Worm (Caenorhabditis elegans) whole organism, L4 larva: ENCODE results near the gene C03G5.14.

Experiments used
- F10B5.3 ChIP-seq: sonication (generic microtip); optimal IDR thresholded peaks from 2 replicates; lab custom pipeline; 2016; ENCODE audit warnings: mild to moderate bottlenecking, missing genetic modification characterization, missing compliant biosample characterization
- F37D6.2 ChIP-seq: sonication (generic microtip); optimal IDR thresholded peaks from 2 replicates; lab custom pipeline; 2016; ENCODE audit warnings: mild to moderate bottlenecking, missing genetic modification characterization, missing compliant biosample characterization
- T20F7.1 ChIP-seq: fragments of 200-800 bp; sonication (Bioruptor generic); optimal IDR thresholded peaks from 2 replicates; lab custom pipeline; 2018; ENCODE audit warnings: mild to moderate bottlenecking, missing genetic modification characterization, missing compliant biosample characterization
- Y5F2A.4 ChIP-seq: fragments of 200-800 bp; sonication (Bioruptor generic); optimal IDR thresholded peaks from 2 replicates; lab custom pipeline; 2018; ENCODE audit warnings: mild to moderate bottlenecking, missing genetic modification characterization, missing compliant biosample characterization
- aha-1 ChIP-seq: fragments of 150-350 bp; peaks from one replicate; lab custom pipeline; 2014; ENCODE audit warnings: missing biosample characterization, missing genetic modification characterization
- aly-2 ChIP-seq: sonication (generic microtip); optimal IDR thresholded peaks from 2 replicates; lab custom pipeline; 2018; ENCODE audit warnings: missing biosample characterization, missing genetic modification characterization
- ama-1 ChIP-seq: fragments of 150-350 bp; optimal IDR thresholded peaks from 2 replicates; lab custom pipeline; 2014; ENCODE audit warnings: inconsistent platforms, mixed read lengths
- attf-4 ChIP-seq: sonication (generic microtip); optimal IDR thresholded peaks from 3 replicates; lab custom pipeline; 2017; ENCODE audit warnings: missing biosample characterization, missing genetic modification characterization
- ceh-28 ChIP-seq: fragments of 150-350 bp; optimal IDR thresholded peaks from 2 replicates; lab custom pipeline; 2014; ENCODE audit warnings: missing biosample characterization, missing genetic modification reagents, missing genetic modification characterization
- ceh-32 ChIP-seq: sonication (generic microtip); optimal IDR thresholded peaks from 2 replicates; lab custom pipeline; 2016; ENCODE audit warnings: mild to moderate bottlenecking, missing genetic modification characterization, missing compliant biosample characterization; ENCODE audit not compliant: poor library complexity
- ceh-44 ChIP-seq: fragments of 200-800 bp; sonication (Bioruptor generic); IDR thresholded peaks from 2 replicates; pipeline ENCODE4 v1.3.6; 2022; ENCODE audit warnings: missing genetic modification reagents, missing genetic modification characterization, missing compliant biosample characterization
- ceh-62 ChIP-seq: sonication (generic microtip); optimal IDR thresholded peaks from 2 replicates; lab custom pipeline; 2017; ENCODE audit warnings: missing biosample characterization, missing genetic modification characterization
- ces-1 ChIP-seq: fragments of 150-350 bp; sonication (generic microtip); optimal IDR thresholded peaks from 4 replicates; lab custom pipeline; 2014; ENCODE audit warnings: missing biosample characterization, missing genetic modification reagents, missing genetic modification characterization
- cey-2 ChIP-seq: sonication (generic microtip); optimal IDR thresholded peaks from 3 replicates; lab custom pipeline; 2017; ENCODE audit warnings: missing genetic modification characterization, mild to moderate bottlenecking, missing compliant biosample characterization, antibody characterized with exemption, borderline replicate concordance; ENCODE audit not compliant: insufficient read depth
- ctbp-1 ChIP-seq: fragments of 200-800 bp; sonication (Bioruptor generic); IDR thresholded peaks from 2 replicates; pipeline ENCODE4 v1.3.6; 2022; ENCODE audit warnings: missing genetic modification reagents, missing genetic modification characterization, missing compliant biosample characterization
- daf-16 ChIP-seq, 3 experiments: sonication (generic microtip); optimal IDR thresholded peaks; 2 replicates each; lab custom pipeline; 2016 to 2017; ENCODE audit warnings: missing genetic modification characterization in 3 of 3, missing genetic modification reagents in 3 of 3, mild to moderate bottlenecking in 2 of 3, missing compliant biosample characterization in 2 of 3, missing biosample characterization in 1 of 3, moderate library complexity in 1 of 3
- daf-19 ChIP-seq: fragments of 200-800 bp; sonication (Bioruptor generic); conservative IDR thresholded peaks from 2 replicates; pipeline ENCODE4 v1.3.6; 2022; ENCODE audit warnings: missing genetic modification characterization, missing compliant biosample characterization
- dve-1 ChIP-seq: sonication (generic microtip); optimal IDR thresholded peaks from 2 replicates; lab custom pipeline; 2017; ENCODE audit warnings: antibody characterized with exemption, mild to moderate bottlenecking, missing genetic modification characterization, missing compliant biosample characterization; ENCODE audit not compliant: insufficient read depth
- egl-43 ChIP-seq: fragments of 200-800 bp; sonication (Bioruptor generic); IDR thresholded peaks from 2 replicates; pipeline ENCODE4 v1.3.6; 2022; ENCODE audit warnings: missing genetic modification reagents, missing genetic modification characterization, missing compliant biosample characterization
- fkh-10 ChIP-seq: fragments of 150-350 bp; optimal IDR thresholded peaks from 2 replicates; lab custom pipeline; 2014; ENCODE audit warnings: missing biosample characterization, missing genetic modification reagents, missing genetic modification characterization
- hlh-11 ChIP-seq: fragments of 200-800 bp; sonication (Bioruptor generic); optimal IDR thresholded peaks from 2 replicates; lab custom pipeline; 2018; ENCODE audit warnings: mild to moderate bottlenecking, missing genetic modification characterization, missing compliant biosample characterization
- hlh-30 ChIP-seq: sonication (generic microtip); optimal IDR thresholded peaks from 2 replicates; lab custom pipeline; 2017; ENCODE audit warnings: antibody characterized with exemption, mild to moderate bottlenecking, missing genetic modification characterization, missing compliant biosample characterization; ENCODE audit not compliant: insufficient read depth
- hmg-1.1 ChIP-seq: fragments of 200-800 bp; sonication (Bioruptor generic); IDR thresholded peaks from 2 replicates; pipeline ENCODE4 v1.3.6; 2022; ENCODE audit warnings: missing genetic modification reagents, missing genetic modification characterization, missing compliant biosample characterization
- lin-1 ChIP-seq: fragments of 200-800 bp; sonication (Bioruptor generic); IDR thresholded peaks from 2 replicates; pipeline ENCODE4 v1.3.6; 2022; ENCODE audit warnings: missing genetic modification reagents, missing genetic modification characterization, missing compliant biosample characterization
- lin-38 ChIP-seq: fragments of 200-800 bp; sonication (Bioruptor generic); IDR thresholded peaks from 2 replicates; pipeline ENCODE4 v1.3.6; 2022; ENCODE audit warnings: missing genetic modification reagents, missing genetic modification characterization, missing compliant biosample characterization
- madf-9 ChIP-seq: fragments of 200-800 bp; sonication (Bioruptor generic); conservative IDR thresholded peaks from 2 replicates; pipeline ENCODE4 v1.3.6; 2022; ENCODE audit warnings: missing genetic modification reagents, missing genetic modification characterization, missing compliant biosample characterization
- mdl-1 ChIP-seq, 2 experiments: fragments of 150-350 bp in 1 of 2; sonication (generic microtip) in 1 of 2; optimal IDR thresholded peaks; 2 replicates each; lab custom pipeline; 2014 to 2017; ENCODE audit warnings: missing biosample characterization in 2 of 2, missing genetic modification characterization in 2 of 2
- mxl-2 ChIP-seq: fragments of 200-800 bp; sonication (Bioruptor generic); conservative IDR thresholded peaks from 2 replicates; pipeline ENCODE4 v1.3.6; 2022; ENCODE audit warnings: missing genetic modification reagents, missing genetic modification characterization, missing compliant biosample characterization
- nhr-10 ChIP-seq: fragments of 150-350 bp; optimal IDR thresholded peaks from 2 replicates; lab custom pipeline; 2014; ENCODE audit warnings: missing biosample characterization, missing genetic modification characterization
- nhr-11 ChIP-seq: fragments of 150-350 bp; optimal IDR thresholded peaks from 2 replicates; lab custom pipeline; 2014; ENCODE audit warnings: missing biosample characterization, missing genetic modification characterization
- nhr-237 ChIP-seq: sonication (generic microtip); optimal IDR thresholded peaks from 2 replicates; lab custom pipeline; 2017; ENCODE audit warnings: missing biosample characterization, missing genetic modification characterization
- nhr-28 ChIP-seq: fragments of 150-350 bp; optimal IDR thresholded peaks from 2 replicates; lab custom pipeline; 2014; ENCODE audit warnings: missing biosample characterization, missing genetic modification characterization
- nhr-42 ChIP-seq: fragments of 200-800 bp; sonication (Bioruptor generic); IDR thresholded peaks from 2 replicates; pipeline ENCODE4 v1.3.6; 2022; ENCODE audit warnings: missing genetic modification characterization, missing compliant biosample characterization
- nhr-6 ChIP-seq: fragments of 150-350 bp; optimal IDR thresholded peaks from 2 replicates; lab custom pipeline; 2014; ENCODE audit warnings: missing biosample characterization, missing genetic modification characterization
- nhr-77 ChIP-seq: fragments of 150-350 bp; optimal IDR thresholded peaks from 2 replicates; lab custom pipeline; 2014; ENCODE audit warnings: missing biosample characterization, missing genetic modification characterization
- pha-4 ChIP-seq, 2 experiments: fragments of 150-350 bp in 1 of 2; fragments of 200-800 bp in 1 of 2; sonication (Bioruptor generic) in 1 of 2; IDR thresholded peaks in 1 of 2; optimal IDR thresholded peaks in 1 of 2; 2 replicates each; pipeline versions ENCODE4 v1.3.6 to Lab custom; 2014 to 2022; ENCODE audit warnings: missing genetic modification characterization in 2 of 2, missing genetic modification reagents in 2 of 2, missing biosample characterization in 1 of 2, missing compliant biosample characterization in 1 of 2
- saeg-2 ChIP-seq: fragments of 200-800 bp; sonication (Bioruptor generic); IDR thresholded peaks from 2 replicates; pipeline ENCODE4 v1.3.6; 2022; ENCODE audit warnings: missing genetic modification reagents, missing genetic modification characterization, missing compliant biosample characterization
- sdz-12 ChIP-seq: fragments of 200-800 bp; sonication (Bioruptor generic); optimal IDR thresholded peaks from 2 replicates; lab custom pipeline; 2018; ENCODE audit warnings: mild to moderate bottlenecking, missing genetic modification characterization, missing compliant biosample characterization
- set-16 ChIP-seq: fragments of 200-800 bp; sonication (Bioruptor generic); IDR thresholded peaks from 2 replicates; pipeline ENCODE4 v1.3.6; 2022; ENCODE audit warnings: missing genetic modification reagents, missing genetic modification characterization, missing compliant biosample characterization
- spr-1 ChIP-seq: sonication (generic microtip); optimal IDR thresholded peaks from 2 replicates; lab custom pipeline; 2016; ENCODE audit warnings: mild to moderate bottlenecking, missing genetic modification characterization, missing compliant biosample characterization
- spr-3 ChIP-seq: fragments of 200-800 bp; sonication (Bioruptor generic); optimal IDR thresholded peaks from 2 replicates; lab custom pipeline; 2018; ENCODE audit warnings: mild to moderate bottlenecking, missing genetic modification characterization, missing compliant biosample characterization
- tag-97 ChIP-seq: fragments of 200-800 bp; sonication (Bioruptor generic); IDR thresholded peaks from 2 replicates; pipeline ENCODE4 v1.3.6; 2022; ENCODE audit warnings: missing genetic modification characterization, missing compliant biosample characterization
- tra-1 ChIP-seq: fragments of 200-800 bp; sonication (Bioruptor generic); IDR thresholded peaks from 2 replicates; pipeline ENCODE4 v1.3.6; 2022; ENCODE audit warnings: missing genetic modification reagents, missing genetic modification characterization, missing compliant biosample characterization
- unc-62 ChIP-seq, 3 experiments: fragments of 150-350 bp in 1 of 3; sonication (generic microtip); optimal IDR thresholded peaks in 2 of 3; peaks in 1 of 3; 1 replicate in 1 of 3; 2 replicates in 2 of 3; lab custom pipeline; 2014 to 2017; ENCODE audit warnings: missing biosample characterization in 3 of 3, missing genetic modification characterization in 3 of 3, missing genetic modification reagents in 3 of 3, missing genotype in 1 of 3
- vab-7 ChIP-seq: fragments of 200-800 bp; sonication (Bioruptor generic); IDR thresholded peaks from 2 replicates; pipeline ENCODE4 v1.3.6; 2022; ENCODE audit warnings: missing genetic modification reagents, missing genetic modification characterization, missing compliant biosample characterization
- zip-11 ChIP-seq: fragments of 200-800 bp; sonication (Bioruptor generic); IDR thresholded peaks from 2 replicates; pipeline ENCODE4 v1.3.6; 2022; ENCODE audit warnings: missing genetic modification characterization, missing compliant biosample characterization

The C03G5.14 gene

ce11 chrX:8562586-8562985, 40.9 kb downstream of the C03G5.14 start:
- TF ChIP-seq unc-62 (GFP tag; optimal IDR thresholded peaks at IDR 0.05 in 1 of 2; lab: Kevin White, UChicago), result peak in 1 of 2 experiments; percentile 90
- no peak for TF ChIP-seq unc-62 (tag; optimal IDR thresholded peaks at IDR 0.05; lab: Kevin White, UChicago)
- TF ChIP-seq nhr-77 (tag; lab: Kevin White, UChicago), result no peak

DNA sequence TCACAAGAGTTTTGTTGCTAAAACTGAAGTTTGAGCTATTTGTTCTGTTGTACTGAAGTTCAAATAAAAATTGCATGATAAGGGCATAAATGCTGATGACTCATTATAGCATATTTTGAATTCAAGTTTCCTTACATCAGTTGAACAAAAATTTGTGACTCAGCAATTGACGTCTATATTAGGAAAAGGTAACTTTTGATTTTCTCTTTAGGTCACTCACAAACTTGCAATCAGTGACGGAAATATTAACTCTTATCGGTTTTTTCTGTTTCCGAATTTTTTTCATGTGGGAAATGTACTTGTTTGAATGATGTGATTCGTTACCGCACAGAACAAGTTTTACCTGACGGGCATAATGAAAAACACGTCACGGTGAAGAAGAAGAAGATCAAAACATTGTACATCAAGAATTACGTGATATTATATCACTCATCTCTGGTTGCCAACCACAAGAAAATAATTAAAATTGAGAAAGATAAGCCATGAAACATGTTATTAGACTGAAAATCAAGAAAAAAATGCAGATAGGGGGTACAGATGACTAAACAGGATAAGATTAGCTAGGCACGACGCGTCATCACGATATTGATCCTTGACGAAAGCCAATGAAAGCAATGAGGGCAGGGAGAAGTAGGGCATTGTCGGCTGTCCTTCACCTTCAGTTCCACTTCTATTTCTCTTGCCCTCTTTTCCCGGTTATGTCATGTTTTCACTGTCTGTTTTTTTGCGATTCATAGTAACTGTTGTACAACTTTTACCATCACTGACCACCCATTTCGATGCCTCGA, 42.1 kb downstream of the C03G5.14 start:
- TF ChIP-seq nhr-10 (tag; lab: Kevin White, UChicago) (no peak), ceh-28 (no peak), saeg-2 (GFP tag; lab: Robert Waterston, UW) (no peak), ctbp-1 (GFP tag; lab: Robert Waterston, UW) (no peak), ama-1 (no peak), T20F7.1 (GFP tag; lab: Kevin White, UChicago) (no peak), mdl-1 (tag; optimal IDR thresholded peaks at IDR 0.05; lab: Kevin White, UChicago) (no peak), cey-2 (tag; lab: Kevin White, UChicago) (no peak), fkh-10 (GFP tag; lab: Kevin White, UChicago) (no peak), nhr-42 (no peak), nhr-77 (tag; lab: Kevin White, UChicago) (no peak), F10B5.3 (tag; lab: Kevin White, UChicago) (no peak), F37D6.2 (no peak), nhr-28 (tag; lab: Kevin White, UChicago) (peak; percentile 44), madf-9 (GFP tag; lab: Robert Waterston, UW) (no peak), ceh-44 (GFP tag; lab: Robert Waterston, UW) (no peak), daf-19 (GFP tag; lab: Robert Waterston, UW) (no peak), hlh-30 (tag; lab: Kevin White, UChicago) (peak; percentile 30), nhr-6 (no peak), tag-97 (GFP tag; lab: Robert Waterston, UW) (no peak), sdz-12 (GFP tag; lab: Kevin White, UChicago) (no peak), aly-2 (no peak), hlh-11 (tag; lab: Kevin White, UChicago) (peak; percentile 33), vab-7 (GFP tag; lab: Robert Waterston, UW) (no peak), daf-16 (GFP tag; optimal IDR thresholded peaks at IDR 0.05; lab: Kevin White, UChicago) (no peak), daf-16 (tag; optimal IDR thresholded peaks at IDR 0.05; lab: Kevin White, UChicago) (peak; percentile 38), mxl-2 (GFP tag; lab: Robert Waterston, UW) (no peak), ceh-62 (tag; lab: Kevin White, UChicago) (no peak), lin-1 (GFP tag; lab: Robert Waterston, UW) (no peak), pha-4 (GFP tag; IDR thresholded peaks at IDR 0.05; lab: Robert Waterston, UW) (no peak), pha-4 (tag; optimal IDR thresholded peaks at IDR 0.05; lab: Kevin White, UChicago) (no peak), attf-4 (tag; lab: Kevin White, UChicago) (no peak), aha-1 (tag; lab: Kevin White, UChicago) (peak; percentile 38), nhr-11 (no peak), dve-1 (tag; lab: Kevin White, UChicago) (no peak), nhr-237 (no peak), egl-43 (GFP tag; lab: Robert Waterston, UW) (no peak), spr-1 (tag; lab: Kevin White, UChicago) (no peak), zip-11 (no peak), ceh-32 (tag; lab: Kevin White, UChicago) (no peak), Y5F2A.4 (no peak), lin-38 (GFP tag; lab: Robert Waterston, UW) (no peak), tra-1 (no peak), set-16 (GFP tag; lab: Robert Waterston, UW) (no peak), spr-3 (GFP tag; lab: Kevin White, UChicago) (no peak), ces-1 (no peak), hmg-1.1 (GFP tag; lab: Robert Waterston, UW) (no peak)
